Worm (Caenorhabditis elegans): ENCODE results near the gene rpoa-49.
A peak's percentile ranks its signal among the peaks of the same experiment; 100 is the strongest.

rpoa-49 gene

ce11 chrII:44740-45139 lies at the start of gene rpoa-49:
Gene rpoa-49, plus strand, starts transcription at chrII:45040.
- TF ChIP-seq W03F9.2 (tag; optimal IDR thresholded peaks at IDR 0.05) (no peak), dao-5 (tag; optimal IDR thresholded peaks at IDR 0.05) (no peak), him-1 (tag; optimal IDR thresholded peaks at IDR 0.05) (no peak)

- TF ChIP-seq W03F9.2 (tag; optimal IDR thresholded peaks at IDR 0.05) (no peak), him-1 (tag; optimal IDR thresholded peaks at IDR 0.05) (no peak), dao-5 (tag; optimal IDR thresholded peaks at IDR 0.05) (no peak)
These were observed 44.3 kb upstream of the rpoa-49 start for ce11 chrII:586-985.

- TF ChIP-seq him-1 (tag; optimal IDR thresholded peaks at IDR 0.05): no peak
- TF ChIP-seq dao-5 (tag; optimal IDR thresholded peaks at IDR 0.05): no peak
- TF ChIP-seq W03F9.2 (tag; optimal IDR thresholded peaks at IDR 0.05): no peak
These were observed 43.4 kb upstream of the rpoa-49 start, which contains the start of gene 2L52.1 for ce11 chrII:1334-1898. Gene 2L52.1, plus strand, starts transcription at chrII:1848.

ce11 chrII:4793-5192 lies 40.0 kb upstream of the rpoa-49 start:
- no peak for TF ChIP-seq him-1 (tag; optimal IDR thresholded peaks at IDR 0.05)
- TF ChIP-seq W03F9.2 (tag; optimal IDR thresholded peaks at IDR 0.05): no peak
- TF ChIP-seq dao-5 (tag; optimal IDR thresholded peaks at IDR 0.05): no peak

- no peak for TF ChIP-seq him-1 (tag; optimal IDR thresholded peaks at IDR 0.05)
- TF ChIP-seq W03F9.2 (tag; optimal IDR thresholded peaks at IDR 0.05): no peak
- no peak for TF ChIP-seq dao-5 (tag; optimal IDR thresholded peaks at IDR 0.05)
These were observed 38.5 kb upstream of the rpoa-49 start, which contains the start of gene osta-1 for ce11 chrII:6349-6748. Gene osta-1, plus strand, starts transcription at chrII:6657.

ce11 chrII:8212-8611 lies 36.6 kb upstream of the rpoa-49 start:
- TF ChIP-seq W03F9.2 (tag; optimal IDR thresholded peaks at IDR 0.05) (no peak), him-1 (tag; optimal IDR thresholded peaks at IDR 0.05) (no peak), dao-5 (tag; optimal IDR thresholded peaks at IDR 0.05) (no peak)

- TF ChIP-seq him-1 (tag; optimal IDR thresholded peaks at IDR 0.05) (no peak), dao-5 (tag; optimal IDR thresholded peaks at IDR 0.05) (no peak), W03F9.2 (tag; optimal IDR thresholded peaks at IDR 0.05) (no peak)
These were observed 33.1 kb upstream of the rpoa-49 start, which contains the start of gene best-4 for ce11 chrII:11783-12182. Gene best-4, minus strand, starts transcription at chrII:11883.

- no peak for TF ChIP-seq him-1 (tag; optimal IDR thresholded peaks at IDR 0.05)
These were observed 32.2 kb upstream of the rpoa-49 start, which contains the start of gene best-3 for ce11 chrII:12685-13084. Gene best-3, plus strand, starts transcription at chrII:12985.

ce11 chrII:18787-19186 lies 26.1 kb upstream of the rpoa-49 start:
- TF ChIP-seq W03F9.2 (tag; optimal IDR thresholded peaks at IDR 0.05) (peak; percentile 53), him-1 (tag; optimal IDR thresholded peaks at IDR 0.05) (no peak)

- TF ChIP-seq W03F9.2 (tag; optimal IDR thresholded peaks at IDR 0.05) (no peak), him-1 (tag; optimal IDR thresholded peaks at IDR 0.05) (no peak), dao-5 (tag; optimal IDR thresholded peaks at IDR 0.05) (no peak)
These were observed 25.6 kb upstream of the rpoa-49 start, which contains the start of gene gmeb-1 for ce11 chrII:19238-19637. Gene gmeb-1, plus strand, starts transcription at chrII:19538.

- TF ChIP-seq him-1 (tag; optimal IDR thresholded peaks at IDR 0.05) (no peak), W03F9.2 (tag; optimal IDR thresholded peaks at IDR 0.05) (no peak)
These were observed 22.9 kb upstream of the rpoa-49 start for ce11 chrII:21953-22352.

ce11 chrII:23025-23424 lies 21.8 kb upstream of the rpoa-49 start, which contains the start of gene sqt-2:
Gene sqt-2, plus strand, starts transcription at chrII:23325.
- TF ChIP-seq him-1 (tag; optimal IDR thresholded peaks at IDR 0.05) (no peak), W03F9.2 (tag; optimal IDR thresholded peaks at IDR 0.05) (no peak), dao-5 (tag; optimal IDR thresholded peaks at IDR 0.05) (no peak)

ce11 chrII:23739-24138 lies 21.1 kb upstream of the rpoa-49 start:
- TF ChIP-seq him-1 (tag; optimal IDR thresholded peaks at IDR 0.05): no peak
- no peak for TF ChIP-seq W03F9.2 (tag; optimal IDR thresholded peaks at IDR 0.05)
- TF ChIP-seq dao-5 (tag; optimal IDR thresholded peaks at IDR 0.05): no peak

ce11 chrII:24559-24998 lies 20.3 kb upstream of the rpoa-49 start, which contains the start of gene enee-1:
Gene enee-1, plus strand, starts transcription at chrII:24666.
- TF ChIP-seq W03F9.2 (tag; optimal IDR thresholded peaks at IDR 0.05) (peak; percentile 73), dao-5 (tag; optimal IDR thresholded peaks at IDR 0.05) (no peak)

- TF ChIP-seq dao-5 (tag; optimal IDR thresholded peaks at IDR 0.05): no peak
- TF ChIP-seq W03F9.2 (tag; optimal IDR thresholded peaks at IDR 0.05): no peak
- TF ChIP-seq him-1 (tag; optimal IDR thresholded peaks at IDR 0.05): no peak
These were observed 16.6 kb upstream of the rpoa-49 start, which contains the start of gene F23F1.4 for ce11 chrII:28283-28682. Gene F23F1.4, minus strand, starts transcription at chrII:28423.
